Worm (Caenorhabditis elegans) whole organism, L1 larva: ENCODE measurements around the gene F28C6.9.

Experiments
- ama-1 ChIP-seq: fragments of 150-350 bp; optimal IDR thresholded peaks from 2 replicates; lab custom pipeline; 2014
- ceh-90 ChIP-seq: sonication (generic microtip); optimal IDR thresholded peaks from 2 replicates; lab custom pipeline; 2016; ENCODE audit warnings: missing genetic modification characterization, missing compliant biosample characterization
- lin-15B ChIP-seq: fragments of 150-350 bp; sonication (generic microtip); optimal IDR thresholded peaks from 3 replicates; lab custom pipeline; 2014; ENCODE audit warnings: missing biosample characterization, missing genetic modification characterization
- lin-39 ChIP-seq: fragments of 150-350 bp; optimal IDR thresholded peaks from 2 replicates; lab custom pipeline; 2014; ENCODE audit warnings: missing biosample characterization, missing genetic modification reagents, missing genetic modification characterization
- lsy-2 ChIP-seq, 2 experiments: fragments of 150-350 bp; optimal IDR thresholded peaks; 2 replicates each; lab custom pipeline; 2014; ENCODE audit warnings: missing biosample characterization in 2 of 2, missing genetic modification characterization in 2 of 2
- mdl-1 ChIP-seq, 2 experiments: fragments of 150-350 bp; optimal IDR thresholded peaks; 2 replicates each; lab custom pipeline; 2014 to 2017; ENCODE audit warnings: missing biosample characterization in 2 of 2, missing genetic modification characterization in 2 of 2, inconsistent platforms in 1 of 2
- mef-2 ChIP-seq: fragments of 150-350 bp; optimal IDR thresholded peaks from 2 replicates; lab custom pipeline; 2014; ENCODE audit warnings: missing biosample characterization, missing genetic modification characterization
- snpc-4 ChIP-seq: fragments of 150-350 bp; optimal IDR thresholded peaks from 2 replicates; lab custom pipeline; 2014; ENCODE audit warnings: missing biosample characterization, missing genetic modification characterization
- tbx-2 ChIP-seq: sonication (generic microtip); optimal IDR thresholded peaks from 2 replicates; lab custom pipeline; 2016; ENCODE audit warnings: missing genetic modification characterization, missing compliant biosample characterization
- vab-15 ChIP-seq: sonication (generic microtip); optimal IDR thresholded peaks from 2 replicates; lab custom pipeline; 2017; ENCODE audit warnings: missing genotype, mild to moderate bottlenecking, missing genetic modification characterization, missing compliant biosample characterization
- zag-1 ChIP-seq: fragments of 150-350 bp; optimal IDR thresholded peaks from 2 replicates; lab custom pipeline; 2014; ENCODE audit warnings: missing biosample characterization, missing genetic modification characterization

- no peak for TF ChIP-seq lin-39 (tag; lab: Kevin White, UChicago)
- no peak for TF ChIP-seq zag-1
- no peak for TF ChIP-seq mef-2 (tag; lab: Kevin White, UChicago)
- no peak for TF ChIP-seq vab-15 (tag; lab: Kevin White, UChicago)
- TF ChIP-seq tbx-2 (tag; lab: Kevin White, UChicago), result no peak
- no peak for TF ChIP-seq lin-15B (tag; lab: Kevin White, UChicago)
- no peak for TF ChIP-seq ama-1 (lab: Kevin White, UChicago)
- no peak for TF ChIP-seq lsy-2 (tag; optimal IDR thresholded peaks at IDR 0.05; lab: Kevin White, UChicago)
- no peak for TF ChIP-seq ceh-90 (tag; lab: Kevin White, UChicago)
- no peak for TF ChIP-seq mdl-1 (tag; optimal IDR thresholded peaks at IDR 0.05; lab: Kevin White, UChicago)
- TF ChIP-seq snpc-4, result no peak
Measured at ce11 chrII:8630088-8630487, 20.1 kb upstream of the F28C6.9 start, which contains the start of gene T22C8.6.
